Worm (Caenorhabditis elegans) whole organism, L4 larva: ENCODE data around the gene T27A10.5.

Source experiments
- F10B5.3 ChIP-seq: sonication (generic microtip); optimal IDR thresholded peaks from 2 replicates; lab custom pipeline; 2016; ENCODE audit warnings: mild to moderate bottlenecking, missing genetic modification characterization, missing compliant biosample characterization
- F37D6.2 ChIP-seq: sonication (generic microtip); optimal IDR thresholded peaks from 2 replicates; lab custom pipeline; 2016; ENCODE audit warnings: mild to moderate bottlenecking, missing genetic modification characterization, missing compliant biosample characterization
- F49E8.2 ChIP-seq: sonication (generic microtip); optimal IDR thresholded peaks from 2 replicates; lab custom pipeline; 2016; ENCODE audit warnings: missing compliant biosample characterization, mild to moderate bottlenecking, missing genetic modification characterization, borderline replicate concordance
- T26A8.4 ChIP-seq: fragments of 200-800 bp; sonication (Bioruptor generic); IDR thresholded peaks from 2 replicates; pipeline ENCODE4 v1.3.6; 2022; ENCODE audit warnings: missing genetic modification characterization, missing compliant biosample characterization
- ceh-28 ChIP-seq: fragments of 150-350 bp; optimal IDR thresholded peaks from 2 replicates; lab custom pipeline; 2014; ENCODE audit warnings: missing biosample characterization, missing genetic modification reagents, missing genetic modification characterization
- ceh-82 ChIP-seq: sonication (generic microtip); optimal IDR thresholded peaks from 2 replicates; lab custom pipeline; 2017; ENCODE audit warnings: missing biosample characterization, missing genetic modification characterization
- ctbp-1 ChIP-seq: fragments of 200-800 bp; sonication (Bioruptor generic); IDR thresholded peaks from 2 replicates; pipeline ENCODE4 v1.3.6; 2022; ENCODE audit warnings: missing genetic modification reagents, missing genetic modification characterization, missing compliant biosample characterization
- daf-12 ChIP-seq: fragments of 150-350 bp; optimal IDR thresholded peaks from 2 replicates; lab custom pipeline; 2014; ENCODE audit warnings: missing biosample characterization, missing genetic modification reagents, missing genetic modification characterization
- daf-16 ChIP-seq, 3 experiments: sonication (generic microtip); optimal IDR thresholded peaks; 2 replicates each; lab custom pipeline; 2016 to 2017; ENCODE audit warnings: missing genetic modification characterization in 3 of 3, missing genetic modification reagents in 3 of 3, mild to moderate bottlenecking in 2 of 3, missing compliant biosample characterization in 2 of 3, missing biosample characterization in 1 of 3, moderate library complexity in 1 of 3
- daf-19 ChIP-seq: fragments of 200-800 bp; sonication (Bioruptor generic); conservative IDR thresholded peaks from 2 replicates; pipeline ENCODE4 v1.3.6; 2022; ENCODE audit warnings: missing genetic modification characterization, missing compliant biosample characterization
- daf-8 ChIP-seq: fragments of 200-800 bp; sonication (Bioruptor generic); IDR thresholded peaks from 2 replicates; pipeline ENCODE4 v1.3.6; 2022; ENCODE audit warnings: missing genetic modification characterization, missing compliant biosample characterization
- dmd-6 ChIP-seq: fragments of 200-800 bp; sonication (Bioruptor generic); IDR thresholded peaks from 2 replicates; pipeline ENCODE4 v1.3.6; 2022; ENCODE audit warnings: missing genetic modification reagents, missing genetic modification characterization, missing compliant biosample characterization
- dmd-8 ChIP-seq: fragments of 200-800 bp; sonication (Bioruptor generic); IDR thresholded peaks from 2 replicates; pipeline ENCODE4 v1.3.6; 2022; ENCODE audit warnings: missing genetic modification characterization, missing compliant biosample characterization
- dpl-1 ChIP-seq: fragments of 150-350 bp; optimal IDR thresholded peaks from 2 replicates; lab custom pipeline; 2014; ENCODE audit warnings: missing biosample characterization, missing genetic modification reagents, missing genetic modification characterization
- dve-1 ChIP-seq: sonication (generic microtip); optimal IDR thresholded peaks from 2 replicates; lab custom pipeline; 2017; ENCODE audit warnings: antibody characterized with exemption, mild to moderate bottlenecking, missing genetic modification characterization, missing compliant biosample characterization; ENCODE audit not compliant: insufficient read depth
- egl-27 ChIP-seq: sonication (generic microtip); optimal IDR thresholded peaks from 3 replicates; lab custom pipeline; 2017; ENCODE audit warnings: missing biosample characterization, missing genetic modification reagents, missing genetic modification characterization
- fkh-10 ChIP-seq: fragments of 150-350 bp; optimal IDR thresholded peaks from 2 replicates; lab custom pipeline; 2014; ENCODE audit warnings: missing biosample characterization, missing genetic modification reagents, missing genetic modification characterization
- fos-1 ChIP-seq: fragments of 150-350 bp; optimal IDR thresholded peaks from 2 replicates; lab custom pipeline; 2014; ENCODE audit warnings: missing biosample characterization, missing genetic modification characterization
- hlh-30 ChIP-seq: sonication (generic microtip); optimal IDR thresholded peaks from 2 replicates; lab custom pipeline; 2017; ENCODE audit warnings: antibody characterized with exemption, mild to moderate bottlenecking, missing genetic modification characterization, missing compliant biosample characterization; ENCODE audit not compliant: insufficient read depth
- hmg-1.1 ChIP-seq: fragments of 200-800 bp; sonication (Bioruptor generic); IDR thresholded peaks from 2 replicates; pipeline ENCODE4 v1.3.6; 2022; ENCODE audit warnings: missing genetic modification reagents, missing genetic modification characterization, missing compliant biosample characterization
- lin-29 ChIP-seq: fragments of 200-800 bp; sonication (Bioruptor generic); IDR thresholded peaks from 2 replicates; pipeline ENCODE4 v1.3.6; 2022; ENCODE audit warnings: missing genetic modification reagents, missing genetic modification characterization, missing compliant biosample characterization
- lin-39 ChIP-seq: fragments of 150-350 bp; optimal IDR thresholded peaks from 2 replicates; lab custom pipeline; 2014; ENCODE audit warnings: missing biosample characterization, missing genetic modification reagents, missing genetic modification characterization
- lir-3 ChIP-seq: sonication (generic microtip); optimal IDR thresholded peaks from 2 replicates; lab custom pipeline; 2016; ENCODE audit warnings: mild to moderate bottlenecking, missing genetic modification characterization, missing compliant biosample characterization
- madf-5 ChIP-seq, 2 experiments: fragments of 200-800 bp; sonication (Bioruptor generic); IDR thresholded peaks; 2 replicates each; pipeline ENCODE4 v1.3.6; 2022; ENCODE audit warnings: missing compliant biosample characterization in 2 of 2, missing genetic modification characterization in 2 of 2
- mep-1 ChIP-seq: fragments of 150-350 bp; sonication (generic microtip); optimal IDR thresholded peaks from 3 replicates; lab custom pipeline; 2014; ENCODE audit warnings: missing biosample characterization, missing genetic modification characterization
- mes-2 ChIP-seq: sonication (generic microtip); optimal IDR thresholded peaks from 2 replicates; lab custom pipeline; 2016; ENCODE audit warnings: missing genotype, mild to moderate bottlenecking, missing genetic modification characterization, missing compliant biosample characterization; ENCODE audit not compliant: poor library complexity, severe bottlenecking
- mxl-2 ChIP-seq: fragments of 200-800 bp; sonication (Bioruptor generic); conservative IDR thresholded peaks from 2 replicates; pipeline ENCODE4 v1.3.6; 2022; ENCODE audit warnings: missing genetic modification reagents, missing genetic modification characterization, missing compliant biosample characterization
- nhr-10 ChIP-seq: fragments of 150-350 bp; optimal IDR thresholded peaks from 2 replicates; lab custom pipeline; 2014; ENCODE audit warnings: missing biosample characterization, missing genetic modification characterization
- nhr-102 ChIP-seq: sonication (generic microtip); optimal IDR thresholded peaks from 2 replicates; lab custom pipeline; 2016; ENCODE audit warnings: mild to moderate bottlenecking, missing genetic modification characterization, moderate library complexity, missing compliant biosample characterization
- nhr-111 ChIP-seq: fragments of 200-800 bp; sonication (Bioruptor generic); optimal IDR thresholded peaks from 2 replicates; lab custom pipeline; 2018; ENCODE audit warnings: mild to moderate bottlenecking, missing genetic modification characterization, missing compliant biosample characterization
- nhr-237 ChIP-seq: sonication (generic microtip); optimal IDR thresholded peaks from 2 replicates; lab custom pipeline; 2017; ENCODE audit warnings: missing biosample characterization, missing genetic modification characterization
- nhr-28 ChIP-seq: fragments of 150-350 bp; optimal IDR thresholded peaks from 2 replicates; lab custom pipeline; 2014; ENCODE audit warnings: missing biosample characterization, missing genetic modification characterization
- nhr-41 ChIP-seq: fragments of 200-800 bp; sonication (Bioruptor generic); IDR thresholded peaks from 2 replicates; pipeline ENCODE4 v1.3.6; 2022; ENCODE audit warnings: missing genetic modification reagents, missing genetic modification characterization, missing compliant biosample characterization
- nhr-42 ChIP-seq: fragments of 200-800 bp; sonication (Bioruptor generic); IDR thresholded peaks from 2 replicates; pipeline ENCODE4 v1.3.6; 2022; ENCODE audit warnings: missing genetic modification characterization, missing compliant biosample characterization
- nhr-76 ChIP-seq: fragments of 150-350 bp; optimal IDR thresholded peaks from 2 replicates; lab custom pipeline; 2014; ENCODE audit warnings: missing biosample characterization, missing genetic modification characterization
- pqm-1 ChIP-seq: sonication (generic microtip); optimal IDR thresholded peaks from 2 replicates; lab custom pipeline; 2017; ENCODE audit warnings: missing biosample characterization, missing genetic modification characterization
- saeg-2 ChIP-seq: fragments of 200-800 bp; sonication (Bioruptor generic); IDR thresholded peaks from 2 replicates; pipeline ENCODE4 v1.3.6; 2022; ENCODE audit warnings: missing genetic modification reagents, missing genetic modification characterization, missing compliant biosample characterization
- skn-1 ChIP-seq: fragments of 150-350 bp; optimal IDR thresholded peaks from 2 replicates; lab custom pipeline; 2014; ENCODE audit warnings: missing biosample characterization, missing genetic modification characterization
- snpc-4 ChIP-seq: fragments of 150-350 bp; optimal IDR thresholded peaks from 2 replicates; lab custom pipeline; 2014; ENCODE audit warnings: missing biosample characterization, missing genetic modification characterization
- tag-97 ChIP-seq: fragments of 200-800 bp; sonication (Bioruptor generic); IDR thresholded peaks from 2 replicates; pipeline ENCODE4 v1.3.6; 2022; ENCODE audit warnings: missing genetic modification characterization, missing compliant biosample characterization
- zag-1 ChIP-seq: fragments of 150-350 bp; optimal IDR thresholded peaks from 2 replicates; lab custom pipeline; 2014; ENCODE audit warnings: missing biosample characterization, missing genetic modification characterization
- zip-2 ChIP-seq: fragments of 150-350 bp; optimal IDR thresholded peaks from 2 replicates; lab custom pipeline; 2014; ENCODE audit warnings: missing biosample characterization, missing genetic modification characterization
- ztf-7 ChIP-seq: fragments of 150-350 bp; optimal IDR thresholded peaks from 2 replicates; lab custom pipeline; 2014; ENCODE audit warnings: missing biosample characterization, missing genetic modification characterization

The T27A10.5 gene

ce11 chrX:3548716-3549115 is 24.7 kb downstream of the T27A10.5 start:
- TF ChIP-seq mes-2 = no peak
- no peak for TF ChIP-seq ceh-28 (tag; lab: Kevin White, UChicago)
- no peak for TF ChIP-seq hlh-30 (tag; lab: Kevin White, UChicago)
- no peak for TF ChIP-seq daf-16 (GFP tag; optimal IDR thresholded peaks at IDR 0.05; lab: Kevin White, UChicago)
- peak; percentile 36 for TF ChIP-seq daf-16 (tag; optimal IDR thresholded peaks at IDR 0.05; lab: Kevin White, UChicago)
- TF ChIP-seq pqm-1 (tag; lab: Kevin White, UChicago) = peak; percentile 89
- TF ChIP-seq nhr-237 (tag; lab: Kevin White, UChicago) = no peak
- TF ChIP-seq saeg-2 (GFP tag; lab: Robert Waterston, UW) = no peak
- TF ChIP-seq madf-5 (GFP tag; IDR thresholded peaks at IDR 0.05; lab: Robert Waterston, UW) = no peak
- no peak for TF ChIP-seq mxl-2 (GFP tag; lab: Robert Waterston, UW)
- no peak for TF ChIP-seq hmg-1.1 (GFP tag; lab: Robert Waterston, UW)
- no peak for TF ChIP-seq ztf-7 (tag; lab: Kevin White, UChicago)
- no peak for TF ChIP-seq tag-97 (GFP tag; lab: Robert Waterston, UW)
- peak; percentile 13 for TF ChIP-seq dve-1 (tag; lab: Kevin White, UChicago)
- no peak for TF ChIP-seq lir-3 (tag; lab: Kevin White, UChicago)
- TF ChIP-seq T26A8.4 (GFP tag; lab: Robert Waterston, UW) = no peak
- TF ChIP-seq F10B5.3 (tag; lab: Kevin White, UChicago) = no peak
- no peak for TF ChIP-seq daf-19 (GFP tag; lab: Robert Waterston, UW)
- no peak for TF ChIP-seq egl-27 (tag; lab: Kevin White, UChicago)
- TF ChIP-seq daf-8 (GFP tag; lab: Robert Waterston, UW) = no peak
- no peak for TF ChIP-seq nhr-42 (GFP tag; lab: Robert Waterston, UW)
- no peak for TF ChIP-seq ceh-82 (tag; lab: Kevin White, UChicago)
- no peak for TF ChIP-seq daf-12
- no peak for TF ChIP-seq nhr-41 (GFP tag; lab: Robert Waterston, UW)
- TF ChIP-seq zip-2 (tag; lab: Kevin White, UChicago) = no peak
- no peak for TF ChIP-seq nhr-76 (tag; lab: Kevin White, UChicago)
- peak; percentile 51 for TF ChIP-seq nhr-28 (tag; lab: Kevin White, UChicago)
- TF ChIP-seq zag-1 (tag; lab: Kevin White, UChicago) = no peak
- TF ChIP-seq F37D6.2 (tag; lab: Kevin White, UChicago) = no peak
- no peak for TF ChIP-seq F49E8.2 (tag; lab: Kevin White, UChicago)
- no peak for TF ChIP-seq fkh-10 (GFP tag; lab: Kevin White, UChicago)
- TF ChIP-seq fos-1 (tag; lab: Kevin White, UChicago) = no peak
- TF ChIP-seq dmd-8 (GFP tag; lab: Robert Waterston, UW) = no peak
- TF ChIP-seq lin-29 (GFP tag; lab: Robert Waterston, UW) = no peak
- TF ChIP-seq dpl-1 (GFP tag; lab: Kevin White, UChicago) = no peak
- no peak for TF ChIP-seq ctbp-1
- no peak for TF ChIP-seq nhr-10 (tag; lab: Kevin White, UChicago)
- no peak for TF ChIP-seq lin-39 (tag; lab: Kevin White, UChicago)
- no peak for TF ChIP-seq snpc-4 (tag; lab: Kevin White, UChicago)
- TF ChIP-seq skn-1 = no peak
- TF ChIP-seq nhr-111 (GFP tag; lab: Kevin White, UChicago) = no peak
- TF ChIP-seq dmd-6 (GFP tag; lab: Robert Waterston, UW) = peak; percentile 42; the same call in 1 of the 2 replicates
- TF ChIP-seq nhr-102 (tag; lab: Kevin White, UChicago) = no peak
- no peak for TF ChIP-seq mep-1 (tag; lab: Kevin White, UChicago)
